Fruit fly (Drosophila melanogaster) Kc167 (cell line): ENCODE measurements around the gene Ptp61F.

Experiments
- Myc ChIP-seq: fragments of >200 bp; optimal IDR thresholded peaks from 2 replicates; lab custom pipeline; 2017; ENCODE audit warnings: missing external identifiers
- Sin3A ChIP-seq: fragments of >200 bp; optimal IDR thresholded peaks from 2 replicates; lab custom pipeline; 2018; ENCODE audit warnings: missing external identifiers
- h ChIP-seq: fragments of >200 bp; optimal IDR thresholded peaks from 3 replicates; lab custom pipeline; 2018; ENCODE audit warnings: missing external identifiers
- insv ChIP-seq: fragments of >200 bp; optimal IDR thresholded peaks from 3 replicates; lab custom pipeline; 2018; ENCODE audit warnings: missing external identifiers
- psq ChIP-seq: fragments of >200 bp; optimal IDR thresholded peaks from 2 replicates; lab custom pipeline; 2017; ENCODE audit warnings: missing external identifiers
- ttk ChIP-seq: sonication (Bioruptor generic); optimal IDR thresholded peaks from 2 replicates; lab custom pipeline; 2017; ENCODE audit warnings: missing external identifiers

The Ptp61F gene

dm6 chr3L:1348248-1348647 lies 126.8 kb downstream of the Ptp61F start:
- TF ChIP-seq Myc (no peak), insv (lab: Kevin White, UChicago) (no peak), h (lab: Kevin White, UChicago) (no peak), Sin3A (no peak), ttk (lab: Kevin White, UChicago) (no peak), psq (lab: Kevin White, UChicago) (no peak)

- TF ChIP-seq Sin3A (no peak), ttk (lab: Kevin White, UChicago) (no peak), psq (lab: Kevin White, UChicago) (no peak), h (lab: Kevin White, UChicago) (no peak), insv (lab: Kevin White, UChicago) (no peak), Myc (no peak)
These were observed 128.0 kb downstream of the Ptp61F start for dm6 chr3L:1346956-1347587.

- TF ChIP-seq Sin3A (no peak), h (lab: Kevin White, UChicago) (no peak), Myc (no peak), psq (lab: Kevin White, UChicago) (no peak), ttk (lab: Kevin White, UChicago) (no peak), insv (lab: Kevin White, UChicago) (no peak)
These were observed 132.9 kb downstream of the Ptp61F start, which contains the start of gene indra for dm6 chr3L:1342133-1342580. Gene indra (minus strand): TSS chr3L:1342403.

- no peak for TF ChIP-seq ttk (lab: Kevin White, UChicago)
- TF ChIP-seq insv (lab: Kevin White, UChicago), result no peak
- no peak for TF ChIP-seq h (lab: Kevin White, UChicago)
- no peak for TF ChIP-seq Myc
- no peak for TF ChIP-seq Sin3A
- no peak for TF ChIP-seq psq (lab: Kevin White, UChicago)
These were observed 138.8 kb downstream of the Ptp61F start for dm6 chr3L:1335989-1336961.

- no peak for TF ChIP-seq insv (lab: Kevin White, UChicago)
- TF ChIP-seq psq (lab: Kevin White, UChicago), result no peak
- TF ChIP-seq Sin3A, result no peak
- TF ChIP-seq Myc, result no peak
- TF ChIP-seq ttk (lab: Kevin White, UChicago), result no peak
- no peak for TF ChIP-seq h (lab: Kevin White, UChicago)
These were observed 139.7 kb downstream of the Ptp61F start for dm6 chr3L:1335428-1335764.

- TF ChIP-seq Myc (no peak), ttk (lab: Kevin White, UChicago) (no peak), psq (lab: Kevin White, UChicago) (no peak), h (lab: Kevin White, UChicago) (no peak)
These were observed 140.3 kb downstream of the Ptp61F start, which contains the start of the genes Hmbs and CG2211 for dm6 chr3L:1334571-1335427. Gene Hmbs (plus strand): TSS chr3L:1334889. Gene CG2211 (minus strand): TSS chr3L:1335359.

- TF ChIP-seq insv (lab: Kevin White, UChicago) (no peak), Sin3A (no peak), ttk (lab: Kevin White, UChicago) (no peak), h (lab: Kevin White, UChicago) (no peak), psq (lab: Kevin White, UChicago) (no peak), Myc (no peak)
These were observed 142.1 kb downstream of the Ptp61F start, which contains the start of gene msd5 for dm6 chr3L:1332973-1333372. Gene msd5 (minus strand): TSS chr3L:1333146.

- no peak for TF ChIP-seq Sin3A
- TF ChIP-seq ttk (lab: Kevin White, UChicago), result no peak
- TF ChIP-seq h (lab: Kevin White, UChicago), result no peak
- TF ChIP-seq insv (lab: Kevin White, UChicago), result no peak
- TF ChIP-seq psq (lab: Kevin White, UChicago), result no peak
- TF ChIP-seq Myc, result no peak
These were observed 143.5 kb downstream of the Ptp61F start, which contains the start of gene msd1 for dm6 chr3L:1331542-1331941. Gene msd1 (plus strand): TSS chr3L:1331744.

dm6 chr3L:1330420-1330819 lies 144.6 kb downstream of the Ptp61F start:
- TF ChIP-seq insv (lab: Kevin White, UChicago) (no peak), psq (lab: Kevin White, UChicago) (no peak), h (lab: Kevin White, UChicago) (no peak), Sin3A (no peak), Myc (no peak), ttk (lab: Kevin White, UChicago) (no peak)

- TF ChIP-seq Sin3A, result no peak
- peak; percentile 70 for TF ChIP-seq psq (lab: Kevin White, UChicago)
These were observed 145.3 kb downstream of the Ptp61F start, which contains the start of gene ND-ACP for dm6 chr3L:1329724-1330123. Gene ND-ACP (plus strand): TSS chr3L:1329949.

dm6 chr3L:1325626-1325937 lies 149.5 kb downstream of the Ptp61F start:
- TF ChIP-seq insv (lab: Kevin White, UChicago) (no peak), psq (lab: Kevin White, UChicago) (no peak), Myc (no peak), ttk (lab: Kevin White, UChicago) (no peak), h (lab: Kevin White, UChicago) (no peak), Sin3A (no peak)
